Worm (Caenorhabditis elegans): Measurements from ENCODE around the gene F32D1.8.

Gene F32D1.8

ce11 chrV:4371309-4371933, 6.1 kb downstream of the F32D1.8 start, which contains the start of the genes gmpr-1 and fipp-1 (continued):
- TF ChIP-seq hpl-2 (GFP tag; optimal IDR thresholded peaks at IDR 0.05) (no peak), nhr-19 (GFP tag; conservative IDR thresholded peaks at IDR 0.05) (peak; percentile 70), egl-13 (tag; optimal IDR thresholded peaks at IDR 0.05) (peak; percentile 22), C34B4.2 (tag; optimal IDR thresholded peaks at IDR 0.05) (no peak), mab-9 (GFP tag; IDR thresholded peaks at IDR 0.05) (no peak), tlp-1 (tag; optimal IDR thresholded peaks at IDR 0.05) (no peak), dpl-1 (GFP tag; optimal IDR thresholded peaks at IDR 0.05) (peak; percentile 64 to 78 (median 73)), lin-35 (GFP tag; optimal IDR thresholded peaks at IDR 0.05) (peak; percentile 67 to 82)

ce11 chrV:4370515-4370914, 7.0 kb downstream of the F32D1.8 start:
- TF ChIP-seq alr-1 (tag; optimal IDR thresholded peaks at IDR 0.05; ENCODE audit: borderline replicate concordance): peak; percentile 81
- TF ChIP-seq C34B4.2 (tag; optimal IDR thresholded peaks at IDR 0.05): no peak
- TF ChIP-seq nhr-12 (tag; optimal IDR thresholded peaks at IDR 0.05): no peak
- no peak for TF ChIP-seq ceh-82 (tag; optimal IDR thresholded peaks at IDR 0.05)
- no peak for TF ChIP-seq nhr-77 (tag; optimal IDR thresholded peaks at IDR 0.05)

DNA sequence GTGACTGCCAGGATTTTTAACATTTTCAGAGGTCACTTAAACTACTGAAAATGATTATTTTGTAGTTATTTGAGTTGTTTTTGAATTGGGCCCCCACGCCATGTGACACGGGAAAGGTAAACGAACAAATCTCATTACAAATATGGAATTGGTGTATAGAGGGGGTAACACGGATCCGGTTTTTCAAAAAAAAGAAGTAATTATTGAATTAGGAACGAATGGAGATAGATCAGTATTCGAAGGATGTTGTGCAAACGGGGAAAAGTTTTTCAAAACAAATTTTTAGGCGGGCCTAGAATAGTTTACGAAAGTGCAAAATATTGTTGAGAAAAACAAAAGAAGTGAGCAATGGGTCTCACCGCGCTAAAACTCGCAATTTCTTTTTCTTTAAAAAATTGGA, 11.1 kb downstream of the F32D1.8 start, which contains the start of gene F32D1.11:
TSS of gene F32D1.11 (minus strand) at position 101 of the 400 bp plus-strand sequence.
- TF ChIP-seq lin-35 (GFP tag; optimal IDR thresholded peaks at IDR 0.05) (no peak), efl-1 (optimal IDR thresholded peaks at IDR 0.05) (no peak), efl-1 (GFP tag; optimal IDR thresholded peaks at IDR 0.05 in 1 of 2) (peak in 1 of 2 experiments; percentile 26), lir-3 (tag; optimal IDR thresholded peaks at IDR 0.05; ENCODE audit: poor library complexity) (no peak)

ce11 chrV:4364517-4364916, 13.0 kb downstream of the F32D1.8 start, which contains the start of gene grl-13:
Gene grl-13 (minus strand): TSS chrV:4364617.
- TF ChIP-seq fkh-8 (tag; optimal IDR thresholded peaks at IDR 0.05): no peak
- TF ChIP-seq egl-27 (tag; optimal IDR thresholded peaks at IDR 0.05): no peak
- TF ChIP-seq skn-1 (tag; optimal IDR thresholded peaks at IDR 0.05): no peak
- TF ChIP-seq efl-3 (GFP tag; optimal IDR thresholded peaks at IDR 0.05): no peak
- TF ChIP-seq nhr-47 (tag; optimal IDR thresholded peaks at IDR 0.05): no peak
- TF ChIP-seq snu-23 (GFP tag; optimal IDR thresholded peaks at IDR 0.05): no peak
- no peak for TF ChIP-seq elt-3 (tag; optimal IDR thresholded peaks at IDR 0.05)
- TF ChIP-seq zip-4 (GFP tag; optimal IDR thresholded peaks at IDR 0.05): no peak

DNA sequence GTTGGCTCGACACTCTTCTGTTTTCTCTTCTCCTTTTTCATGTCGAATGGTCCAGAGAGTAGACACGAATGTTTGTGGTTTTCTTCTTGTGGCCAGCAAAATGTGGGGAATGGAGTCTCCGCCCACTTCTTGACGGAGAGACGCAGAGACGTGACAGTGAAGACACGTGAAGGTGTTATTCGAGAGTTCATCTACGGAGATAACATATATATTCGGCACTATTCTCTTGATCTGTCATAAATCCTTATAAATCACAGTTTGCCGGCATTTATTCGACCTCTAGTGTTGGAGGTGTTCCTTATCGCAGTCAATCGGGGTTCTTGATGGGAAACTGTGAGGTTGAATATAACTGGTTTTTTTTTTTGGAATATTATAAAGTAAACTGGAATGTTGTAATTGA, 16.0 kb downstream of the F32D1.8 start, which contains the start of gene F32D1.3:
TSS of gene F32D1.3 (minus strand) at position 65 of the 400 bp plus-strand sequence.
- TF ChIP-seq blmp-1 (tag; optimal IDR thresholded peaks at IDR 0.05): peak; percentile 12
- no peak for TF ChIP-seq dsc-1 (tag; optimal IDR thresholded peaks at IDR 0.05)

ce11 chrV:4360018-4360417, 17.5 kb downstream of the F32D1.8 start:
- peak; percentile 46 for TF ChIP-seq lin-14 (GFP tag; optimal IDR thresholded peaks at IDR 0.05)
- TF ChIP-seq pax-3 (tag; optimal IDR thresholded peaks at IDR 0.05): no peak

DNA sequence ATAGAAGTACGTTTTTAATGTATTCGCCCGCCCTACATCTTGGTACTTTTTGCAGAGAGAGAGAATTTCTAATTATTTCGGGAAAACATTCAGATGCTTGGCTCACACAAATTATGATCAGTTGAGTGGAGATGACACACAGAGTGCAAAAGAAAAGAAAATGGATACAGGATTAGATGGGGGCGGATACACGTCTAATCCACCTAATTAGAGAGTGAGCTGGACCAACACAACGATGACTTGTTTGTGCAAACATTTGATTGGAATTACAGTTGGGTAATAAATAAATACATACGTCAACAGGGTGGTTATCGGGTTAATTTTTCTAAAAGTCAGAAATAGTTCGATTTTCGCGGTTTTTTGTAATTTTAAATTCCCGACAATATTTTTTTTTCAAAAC, 18.4 kb downstream of the F32D1.8 start:
- TF ChIP-seq lin-14 (GFP tag; optimal IDR thresholded peaks at IDR 0.05) (peak; percentile 37), dsc-1 (tag; optimal IDR thresholded peaks at IDR 0.05) (peak; percentile 74), ceh-82 (tag; optimal IDR thresholded peaks at IDR 0.05) (no peak)
